Fruit fly (Drosophila melanogaster) whole organism, embryonic: Measurements from ENCODE around the gene Pde6.

Source experiments
- Ada2b ChIP-seq: fragments of 200-800 bp; sonication (Bioruptor generic); IDR thresholded peaks from 2 replicates; pipeline ENCODE4 v1.3.6; 2022; ENCODE audit warnings: missing biosample characterization, missing genetic modification characterization
- Atf6 ChIP-seq: fragments of 200-800 bp; sonication (Bioruptor generic); IDR thresholded peaks from 2 replicates; pipeline ENCODE4 v1.3.6; 2022; ENCODE audit warnings: missing biosample characterization, missing genetic modification characterization
- CG10209 ChIP-seq: fragments of 200-800 bp; sonication (Bioruptor generic); optimal IDR thresholded peaks from 3 replicates; lab custom pipeline; 2017; ENCODE audit warnings: missing biosample characterization, mild to moderate bottlenecking, missing genetic modification characterization, missing genetic modification reagents
- CG10565 ChIP-seq: fragments of 200-800 bp; sonication (Bioruptor generic); optimal IDR thresholded peaks from 3 replicates; lab custom pipeline; 2016; ENCODE audit warnings: missing biosample characterization, mild to moderate bottlenecking, missing genetic modification characterization
- CG10959 ChIP-seq: fragments of 200-800 bp; sonication (Bioruptor generic); IDR thresholded peaks from 2 replicates; pipeline ENCODE4 v1.3.6; 2022; ENCODE audit warnings: missing biosample characterization, missing genetic modification characterization
- CG12071 ChIP-seq: fragments of 200-800 bp; sonication (Bioruptor generic); optimal IDR thresholded peaks from 3 replicates; lab custom pipeline; 2018; ENCODE audit warnings: missing biosample characterization, mild to moderate bottlenecking, missing genetic modification characterization
- CG12391 ChIP-seq: fragments of 200-800 bp; sonication (Bioruptor generic); optimal IDR thresholded peaks from 3 replicates; lab custom pipeline; 2018; ENCODE audit warnings: missing biosample characterization, mild to moderate bottlenecking, missing genetic modification characterization, moderate library complexity
- CG13424 ChIP-seq: fragments of 200-800 bp; sonication (Bioruptor generic); optimal IDR thresholded peaks from 2 replicates; lab custom pipeline; 2019; ENCODE audit warnings: missing biosample characterization, mild to moderate bottlenecking, missing genetic modification characterization, moderate library complexity
- CG1647 ChIP-seq: fragments of 200-800 bp; sonication (Bioruptor generic); optimal IDR thresholded peaks from 3 replicates; lab custom pipeline; 2016; ENCODE audit warnings: missing biosample characterization, missing genetic modification characterization
- CG17385 ChIP-seq: fragments of 200-800 bp; sonication (Bioruptor generic); optimal IDR thresholded peaks from 3 replicates; lab custom pipeline; 2018; ENCODE audit warnings: missing biosample characterization, mild to moderate bottlenecking, missing genetic modification characterization
- CG18476 ChIP-seq: fragments of 200-800 bp; sonication (Bioruptor generic); optimal IDR thresholded peaks from 2 replicates; lab custom pipeline; 2016; ENCODE audit warnings: missing biosample characterization, mild to moderate bottlenecking, missing genetic modification characterization
- CG2116 ChIP-seq: fragments of 200-800 bp; sonication (Bioruptor generic); optimal IDR thresholded peaks from 3 replicates; lab custom pipeline; 2018; ENCODE audit warnings: missing biosample characterization, mild to moderate bottlenecking, missing genetic modification characterization
- CG2202 ChIP-seq: fragments of 200-800 bp; sonication (Bioruptor generic); optimal IDR thresholded peaks from 2 replicates; lab custom pipeline; 2018; ENCODE audit warnings: missing biosample characterization, mild to moderate bottlenecking, missing genetic modification characterization
- CG30020 ChIP-seq: fragments of 200-800 bp; optimal IDR thresholded peaks from 2 replicates; lab custom pipeline; 2019; ENCODE audit warnings: missing biosample characterization, mild to moderate bottlenecking, missing genetic modification characterization, moderate library complexity
- CG31388 ChIP-seq: fragments of 200-800 bp; sonication (Bioruptor generic); optimal IDR thresholded peaks from 2 replicates; lab custom pipeline; 2016; ENCODE audit warnings: missing biosample characterization, missing genetic modification characterization
- CG5953 ChIP-seq: fragments of 200-800 bp; sonication (Bioruptor generic); IDR thresholded peaks from 2 replicates; pipeline ENCODE4 v1.3.6; 2022; ENCODE audit warnings: missing biosample characterization, missing genetic modification characterization
- CG6654 ChIP-seq: fragments of 200-800 bp; sonication (Bioruptor generic); optimal IDR thresholded peaks from 2 replicates; lab custom pipeline; 2017; ENCODE audit warnings: missing biosample characterization, mild to moderate bottlenecking, missing genetic modification characterization
- CG6683 ChIP-seq: fragments of 200-800 bp; sonication (Bioruptor generic); optimal IDR thresholded peaks from 2 replicates; lab custom pipeline; 2017; ENCODE audit warnings: missing biosample characterization, mild to moderate bottlenecking, missing genetic modification characterization, missing genetic modification reagents
- CG6791 ChIP-seq: fragments of 200-800 bp; sonication (Bioruptor generic); IDR thresholded peaks from 3 replicates; pipeline ENCODE4 v1.3.6; 2022; ENCODE audit warnings: missing biosample characterization, missing genetic modification characterization; ENCODE audit not compliant: partially characterized antibody
- CHES-1-like ChIP-seq: fragments of 200-800 bp; sonication (Bioruptor generic); optimal IDR thresholded peaks from 2 replicates; lab custom pipeline; 2016; ENCODE audit warnings: missing biosample characterization, missing genetic modification characterization
- D19A ChIP-seq: fragments of 200-800 bp; optimal IDR thresholded peaks from 3 replicates; lab custom pipeline; 2019; ENCODE audit warnings: missing biosample characterization, mild to moderate bottlenecking, missing genetic modification characterization, moderate library complexity
- D19B ChIP-seq: fragments of 200-800 bp; sonication (Bioruptor generic); optimal IDR thresholded peaks from 2 replicates; lab custom pipeline; 2017; ENCODE audit warnings: missing biosample characterization, mild to moderate bottlenecking, missing genetic modification characterization
- Dbx ChIP-seq: fragments of 200-800 bp; sonication (Bioruptor generic); IDR thresholded peaks from 3 replicates; pipeline ENCODE4 v1.3.6; 2022; ENCODE audit warnings: missing biosample characterization, missing genetic modification characterization
- Hsf ChIP-seq: fragments of 200-800 bp; sonication (Bioruptor generic); optimal IDR thresholded peaks from 3 replicates; lab custom pipeline; 2016; ENCODE audit warnings: missing biosample characterization, missing genetic modification characterization
- Lpt ChIP-seq: fragments of >200 bp; optimal IDR thresholded peaks from 2 replicates; lab custom pipeline; 2018; ENCODE audit warnings: missing biosample characterization, missing genetic modification characterization
- MTF-1 ChIP-seq: fragments of 200-800 bp; sonication (Bioruptor generic); optimal IDR thresholded peaks from 2 replicates; lab custom pipeline; 2018; ENCODE audit warnings: missing biosample characterization, mild to moderate bottlenecking, missing genetic modification characterization, borderline replicate concordance
- Neu2 ChIP-seq: fragments of 200-800 bp; sonication (Bioruptor generic); optimal IDR thresholded peaks from 3 replicates; lab custom pipeline; 2016; ENCODE audit warnings: missing biosample characterization, missing genetic modification characterization, borderline replicate concordance
- Stat92E ChIP-seq, 3 experiments: fragments of >200 bp in 2 of 3; fragments of 200-800 bp in 1 of 3; sonication (Bioruptor generic) in 1 of 3; optimal IDR thresholded peaks; 2 replicates each; lab custom pipeline; 2017 to 2019; ENCODE audit warnings: missing biosample characterization in 3 of 3, missing genetic modification characterization in 3 of 3, mild to moderate bottlenecking in 1 of 3, moderate library complexity in 1 of 3
- Tbp ChIP-seq: fragments of >200 bp; optimal IDR thresholded peaks from 2 replicates; lab custom pipeline; 2018; ENCODE audit warnings: missing biosample characterization, missing genetic modification characterization
- al ChIP-seq: fragments of 200-800 bp; sonication (Bioruptor generic); IDR thresholded peaks from 2 replicates; pipeline ENCODE4 v1.3.6; 2022; ENCODE audit warnings: missing biosample characterization, missing genetic modification characterization
- bcd ChIP-seq: fragments of 200-800 bp; sonication (Bioruptor generic); optimal IDR thresholded peaks from 2 replicates; lab custom pipeline; 2017; ENCODE audit warnings: missing biosample characterization, mild to moderate bottlenecking, missing genetic modification characterization
- da ChIP-seq: fragments of 200-800 bp; sonication (Bioruptor generic); optimal IDR thresholded peaks from 2 replicates; lab custom pipeline; 2016; ENCODE audit warnings: missing biosample characterization, missing genetic modification characterization
- fd3F ChIP-seq: fragments of 200-800 bp; sonication (Bioruptor generic); optimal IDR thresholded peaks from 2 replicates; lab custom pipeline; 2018; ENCODE audit warnings: missing biosample characterization, mild to moderate bottlenecking, missing genetic modification characterization, moderate library complexity
- fu2 ChIP-seq: fragments of 200-800 bp; sonication (Bioruptor generic); optimal IDR thresholded peaks from 2 replicates; lab custom pipeline; 2016; ENCODE audit warnings: missing biosample characterization, missing genetic modification characterization
- gce ChIP-seq: fragments of 200-800 bp; sonication (Bioruptor generic); IDR thresholded peaks from 3 replicates; pipeline ENCODE4 v1.3.6; 2022; ENCODE audit warnings: missing biosample characterization, missing genetic modification characterization
- ind ChIP-seq: fragments of 200-800 bp; sonication (Bioruptor generic); optimal IDR thresholded peaks from 3 replicates; lab custom pipeline; 2016; ENCODE audit warnings: missing biosample characterization, missing genetic modification characterization
- lbe ChIP-seq: fragments of 200-800 bp; sonication (Bioruptor generic); optimal IDR thresholded peaks from 2 replicates; lab custom pipeline; 2016; ENCODE audit warnings: missing biosample characterization, mild to moderate bottlenecking, missing genetic modification characterization
- lilli ChIP-seq: fragments of 200-800 bp; sonication (Bioruptor generic); optimal IDR thresholded peaks from 3 replicates; lab custom pipeline; 2016; ENCODE audit warnings: missing biosample characterization, missing genetic modification characterization
- nau ChIP-seq: fragments of 200-800 bp; sonication (Bioruptor generic); optimal IDR thresholded peaks from 3 replicates; lab custom pipeline; 2017; ENCODE audit warnings: missing biosample characterization, mild to moderate bottlenecking, missing genetic modification characterization, missing genetic modification reagents
- otp ChIP-seq: fragments of 200-800 bp; sonication (Bioruptor generic); IDR thresholded peaks from 3 replicates; pipeline ENCODE4, ENCODE4 v1.3.6; 2022; ENCODE audit warnings: missing biosample characterization, missing genetic modification characterization
- pfk ChIP-seq: fragments of 200-800 bp; sonication (Bioruptor generic); optimal IDR thresholded peaks from 2 replicates; lab custom pipeline; 2018; ENCODE audit warnings: missing biosample characterization, mild to moderate bottlenecking, missing genetic modification characterization, moderate library complexity
- prd ChIP-seq, 3 experiments: fragments of >200 bp in 2 of 3; fragments of 200-800 bp in 1 of 3; sonication (Bioruptor generic) in 1 of 3; optimal IDR thresholded peaks in 2 of 3; IDR thresholded peaks in 1 of 3; 2 replicates in 2 of 3; 3 replicates in 1 of 3; pipeline versions ENCODE4 v1.3.6 to Lab custom; 2017 to 2022; ENCODE audit warnings: missing biosample characterization in 1 of 3, missing genetic modification characterization in 1 of 3
- pum ChIP-seq: fragments of 200-800 bp; sonication (Bioruptor generic); optimal IDR thresholded peaks from 2 replicates; lab custom pipeline; 2016; ENCODE audit warnings: missing biosample characterization, missing genetic modification characterization
- sc ChIP-seq, 3 experiments: fragments of >200 bp in 2 of 3; fragments of 200-800 bp in 1 of 3; sonication (Bioruptor generic) in 1 of 3; optimal IDR thresholded peaks; 2 replicates in 2 of 3; 3 replicates in 1 of 3; lab custom pipeline; 2017; ENCODE audit warnings: mild to moderate bottlenecking in 1 of 3, missing biosample characterization in 1 of 3, missing genetic modification characterization in 1 of 3, missing genetic modification reagents in 1 of 3
- tll ChIP-seq, 2 experiments: fragments of 200-800 bp in 1 of 2; fragments of >200 bp in 1 of 2; sonication (Bioruptor generic) in 1 of 2; optimal IDR thresholded peaks; 2 replicates each; lab custom pipeline; 2017 to 2019; ENCODE audit warnings: missing biosample characterization in 2 of 2, missing genetic modification characterization in 2 of 2, mild to moderate bottlenecking in 1 of 2, moderate library complexity in 1 of 2
- unpg ChIP-seq: fragments of 200-800 bp; sonication (Bioruptor generic); optimal IDR thresholded peaks from 3 replicates; lab custom pipeline; 2018; ENCODE audit warnings: missing biosample characterization, mild to moderate bottlenecking, missing genetic modification characterization, moderate library complexity
- usp ChIP-seq: fragments of >200 bp; optimal IDR thresholded peaks from 2 replicates; lab custom pipeline; 2017; ENCODE audit warnings: missing biosample characterization, missing genetic modification characterization
- wdn ChIP-seq: fragments of 200-800 bp; sonication (Bioruptor generic); IDR thresholded peaks from 2 replicates; pipeline ENCODE4 v1.3.6; 2022; ENCODE audit warnings: missing biosample characterization, missing genetic modification characterization
- z ChIP-seq: fragments of 200-800 bp; sonication (Bioruptor generic); IDR thresholded peaks from 3 replicates; pipeline ENCODE4 v1.3.6; 2022; ENCODE audit warnings: missing biosample characterization, missing genetic modification characterization

The Pde6 gene

dm6 chr3R:14558383-14558883 lies 329 bp upstream of the Pde6 start (continued):
- TF ChIP-seq Atf6 (GFP tag; lab: Robert Waterston, UW) (peak; percentile 92), wdn (GFP tag; lab: Robert Waterston, UW) (peak; percentile 80), CG1647 (peak; percentile 80), MTF-1 (GFP tag; lab: Kevin White, UChicago) (peak; percentile 60), Ada2b (GFP tag; lab: Robert Waterston, UW) (peak; percentile 88), Stat92E (GFP tag; optimal IDR thresholded peaks at IDR 0.05; lab: Kevin White, UChicago) (no peak), Hsf (GFP tag; lab: Kevin White, UChicago) (peak; percentile 93), sc (optimal IDR thresholded peaks at IDR 0.05; lab: Kevin White, UChicago) (no peak), sc (GFP tag; optimal IDR thresholded peaks at IDR 0.05; lab: Kevin White, UChicago) (peak; percentile 84), Neu2 (peak; percentile 30), D19A (tag; lab: Kevin White, UChicago) (peak; percentile 90), pum (GFP tag; lab: Kevin White, UChicago) (peak; percentile 79), nau (peak; percentile 93), CG6683 (GFP tag; lab: Kevin White, UChicago) (peak; percentile 92), CG18476 (GFP tag; lab: Kevin White, UChicago) (peak; percentile 89), CG10959 (GFP tag; lab: Robert Waterston, UW) (peak; percentile 42; the same call in 1 of the 2 replicates), CG31388 (peak; percentile 70), CHES-1-like (GFP tag; lab: Kevin White, UChicago) (peak; percentile 93), fd3F (GFP tag; lab: Kevin White, UChicago) (peak; percentile 88), ind (GFP tag; lab: Kevin White, UChicago) (peak; percentile 85), usp (GFP tag; lab: Kevin White, UChicago) (no peak), al (peak; percentile 71), CG2116 (GFP tag; lab: Kevin White, UChicago) (peak; percentile 60), CG12071 (peak; percentile 86), Dbx (GFP tag; lab: Robert Waterston, UW) (peak; percentile 88), unpg (GFP tag; lab: Kevin White, UChicago) (peak; percentile 93), Lpt (GFP tag; lab: Kevin White, UChicago) (no peak), prd (optimal IDR thresholded peaks at IDR 0.05; lab: Kevin White, UChicago) (no peak), prd (GFP tag; IDR thresholded peaks at IDR 0.05; lab: Robert Waterston, UW) (peak; percentile 84), CG10565 (GFP tag; lab: Kevin White, UChicago) (peak; percentile 52), bcd (GFP tag; lab: Kevin White, UChicago) (peak; percentile 94), tll (GFP tag; optimal IDR thresholded peaks at IDR 0.05; lab: Kevin White, UChicago) (no peak), gce (GFP tag; lab: Robert Waterston, UW) (no peak), lilli (GFP tag; lab: Kevin White, UChicago) (peak; percentile 94), da (GFP tag; lab: Kevin White, UChicago) (peak; percentile 51), fu2 (GFP tag; lab: Kevin White, UChicago) (peak; percentile 85), otp (peak; percentile 40; the same call in 1 of the 3 replicates), CG30020 (tag; lab: Kevin White, UChicago) (peak; percentile 48), D19B (peak; percentile 87), CG10209 (peak; percentile 92), CG5953 (GFP tag; lab: Robert Waterston, UW) (peak; percentile 82), CG12391 (peak; percentile 93), pfk (GFP tag; lab: Kevin White, UChicago) (no peak), CG17385 (peak; percentile 89), CG13424 (peak; percentile 95), CG2202 (tag; lab: Kevin White, UChicago) (peak; percentile 41), CG6791 (no peak), Tbp (GFP tag; lab: Kevin White, UChicago) (no peak), CG6654 (GFP tag; lab: Kevin White, UChicago) (peak; percentile 76), lbe (GFP tag; lab: Kevin White, UChicago) (no peak), z (0 out of 3 replicates have a peak, but pooled peaks have one; percentile 41)
